Worm (Caenorhabditis elegans): ENCODE data around the gene F01F1.15.

- TF ChIP-seq unc-62 (GFP tag; optimal IDR thresholded peaks at IDR 0.05 in 1 of 2) = no peak
- TF ChIP-seq unc-62 (tag; optimal IDR thresholded peaks at IDR 0.05) = no peak
- TF ChIP-seq nhr-41 (GFP tag; IDR thresholded peaks at IDR 0.05) = no peak
- no peak for TF ChIP-seq lsy-2 (tag; optimal IDR thresholded peaks at IDR 0.05)
- TF ChIP-seq ces-1 (GFP tag; optimal IDR thresholded peaks at IDR 0.05) = no peak
Observed at ce11 chrIII:5897468-5897867, 28.1 kb upstream of the F01F1.15 start.

All from whole organism, L4 larva.